Worm (Caenorhabditis elegans) whole organism, L4 larva: ENCODE results near the gene nsy-1.

Experiments used
- D1046.2 ChIP-seq: fragments of 200-800 bp; sonication (Bioruptor generic); IDR thresholded peaks from 2 replicates; pipeline ENCODE4 v1.3.6; 2022; ENCODE audit warnings: missing genetic modification characterization, missing compliant biosample characterization
- T20F7.1 ChIP-seq: fragments of 200-800 bp; sonication (Bioruptor generic); optimal IDR thresholded peaks from 2 replicates; lab custom pipeline; 2018; ENCODE audit warnings: mild to moderate bottlenecking, missing genetic modification characterization, missing compliant biosample characterization
- Y48G9A.11 ChIP-seq: fragments of 200-800 bp; sonication (Bioruptor generic); IDR thresholded peaks from 2 replicates; pipeline ENCODE4 v1.3.6; 2022; ENCODE audit warnings: missing genetic modification reagents, missing genetic modification characterization, missing compliant biosample characterization
- ZK337.2 ChIP-seq: fragments of 200-800 bp; sonication (Bioruptor generic); IDR thresholded peaks from 2 replicates; pipeline ENCODE4 v1.3.6; 2022; ENCODE audit warnings: missing genetic modification reagents, missing genetic modification characterization, missing compliant biosample characterization
- aha-1 ChIP-seq: fragments of 150-350 bp; peaks from one replicate; lab custom pipeline; 2014; ENCODE audit warnings: missing biosample characterization, missing genetic modification characterization
- attf-4 ChIP-seq: sonication (generic microtip); optimal IDR thresholded peaks from 3 replicates; lab custom pipeline; 2017; ENCODE audit warnings: missing biosample characterization, missing genetic modification characterization
- ceh-32 ChIP-seq: sonication (generic microtip); optimal IDR thresholded peaks from 2 replicates; lab custom pipeline; 2016; ENCODE audit warnings: mild to moderate bottlenecking, missing genetic modification characterization, missing compliant biosample characterization; ENCODE audit not compliant: poor library complexity
- ceh-82 ChIP-seq: sonication (generic microtip); optimal IDR thresholded peaks from 2 replicates; lab custom pipeline; 2017; ENCODE audit warnings: missing biosample characterization, missing genetic modification characterization
- ces-1 ChIP-seq: fragments of 150-350 bp; sonication (generic microtip); optimal IDR thresholded peaks from 4 replicates; lab custom pipeline; 2014; ENCODE audit warnings: missing biosample characterization, missing genetic modification reagents, missing genetic modification characterization
- ctbp-1 ChIP-seq: fragments of 200-800 bp; sonication (Bioruptor generic); IDR thresholded peaks from 2 replicates; pipeline ENCODE4 v1.3.6; 2022; ENCODE audit warnings: missing genetic modification reagents, missing genetic modification characterization, missing compliant biosample characterization
- daf-12 ChIP-seq: fragments of 150-350 bp; optimal IDR thresholded peaks from 2 replicates; lab custom pipeline; 2014; ENCODE audit warnings: missing biosample characterization, missing genetic modification reagents, missing genetic modification characterization
- daf-16 ChIP-seq, 3 experiments: sonication (generic microtip); optimal IDR thresholded peaks; 2 replicates each; lab custom pipeline; 2016 to 2017; ENCODE audit warnings: missing genetic modification characterization in 3 of 3, missing genetic modification reagents in 3 of 3, mild to moderate bottlenecking in 2 of 3, missing compliant biosample characterization in 2 of 3, missing biosample characterization in 1 of 3, moderate library complexity in 1 of 3
- daf-8 ChIP-seq: fragments of 200-800 bp; sonication (Bioruptor generic); IDR thresholded peaks from 2 replicates; pipeline ENCODE4 v1.3.6; 2022; ENCODE audit warnings: missing genetic modification characterization, missing compliant biosample characterization
- dmd-9 ChIP-seq: fragments of 200-800 bp; sonication (Bioruptor generic); IDR thresholded peaks from 2 replicates; pipeline ENCODE4 v1.3.6; 2022; ENCODE audit warnings: missing genetic modification reagents, missing genetic modification characterization, missing compliant biosample characterization
- dve-1 ChIP-seq: sonication (generic microtip); optimal IDR thresholded peaks from 2 replicates; lab custom pipeline; 2017; ENCODE audit warnings: antibody characterized with exemption, mild to moderate bottlenecking, missing genetic modification characterization, missing compliant biosample characterization; ENCODE audit not compliant: insufficient read depth
- egl-27 ChIP-seq: sonication (generic microtip); optimal IDR thresholded peaks from 3 replicates; lab custom pipeline; 2017; ENCODE audit warnings: missing biosample characterization, missing genetic modification reagents, missing genetic modification characterization
- fkh-10 ChIP-seq: fragments of 150-350 bp; optimal IDR thresholded peaks from 2 replicates; lab custom pipeline; 2014; ENCODE audit warnings: missing biosample characterization, missing genetic modification reagents, missing genetic modification characterization
- fos-1 ChIP-seq: fragments of 150-350 bp; optimal IDR thresholded peaks from 2 replicates; lab custom pipeline; 2014; ENCODE audit warnings: missing biosample characterization, missing genetic modification characterization
- hlh-30 ChIP-seq: sonication (generic microtip); optimal IDR thresholded peaks from 2 replicates; lab custom pipeline; 2017; ENCODE audit warnings: antibody characterized with exemption, mild to moderate bottlenecking, missing genetic modification characterization, missing compliant biosample characterization; ENCODE audit not compliant: insufficient read depth
- lim-7 ChIP-seq: fragments of 200-800 bp; sonication (Bioruptor generic); IDR thresholded peaks from 2 replicates; pipeline ENCODE4 v1.3.6; 2022; ENCODE audit warnings: missing genetic modification characterization, missing compliant biosample characterization
- lin-1 ChIP-seq: fragments of 200-800 bp; sonication (Bioruptor generic); IDR thresholded peaks from 2 replicates; pipeline ENCODE4 v1.3.6; 2022; ENCODE audit warnings: missing genetic modification reagents, missing genetic modification characterization, missing compliant biosample characterization
- lin-15B ChIP-seq: fragments of 150-350 bp; sonication (generic microtip); optimal IDR thresholded peaks from 3 replicates; lab custom pipeline; 2014; ENCODE audit warnings: missing biosample characterization, missing genetic modification characterization
- lir-3 ChIP-seq: sonication (generic microtip); optimal IDR thresholded peaks from 2 replicates; lab custom pipeline; 2016; ENCODE audit warnings: mild to moderate bottlenecking, missing genetic modification characterization, missing compliant biosample characterization
- madf-5 ChIP-seq, 2 experiments: fragments of 200-800 bp; sonication (Bioruptor generic); IDR thresholded peaks; 2 replicates each; pipeline ENCODE4 v1.3.6; 2022; ENCODE audit warnings: missing compliant biosample characterization in 2 of 2, missing genetic modification characterization in 2 of 2
- madf-9 ChIP-seq: fragments of 200-800 bp; sonication (Bioruptor generic); conservative IDR thresholded peaks from 2 replicates; pipeline ENCODE4 v1.3.6; 2022; ENCODE audit warnings: missing genetic modification reagents, missing genetic modification characterization, missing compliant biosample characterization
- nhr-10 ChIP-seq: fragments of 150-350 bp; optimal IDR thresholded peaks from 2 replicates; lab custom pipeline; 2014; ENCODE audit warnings: missing biosample characterization, missing genetic modification characterization
- nhr-111 ChIP-seq: fragments of 200-800 bp; sonication (Bioruptor generic); optimal IDR thresholded peaks from 2 replicates; lab custom pipeline; 2018; ENCODE audit warnings: mild to moderate bottlenecking, missing genetic modification characterization, missing compliant biosample characterization
- nhr-237 ChIP-seq: sonication (generic microtip); optimal IDR thresholded peaks from 2 replicates; lab custom pipeline; 2017; ENCODE audit warnings: missing biosample characterization, missing genetic modification characterization
- nhr-28 ChIP-seq: fragments of 150-350 bp; optimal IDR thresholded peaks from 2 replicates; lab custom pipeline; 2014; ENCODE audit warnings: missing biosample characterization, missing genetic modification characterization
- nhr-41 ChIP-seq: fragments of 200-800 bp; sonication (Bioruptor generic); IDR thresholded peaks from 2 replicates; pipeline ENCODE4 v1.3.6; 2022; ENCODE audit warnings: missing genetic modification reagents, missing genetic modification characterization, missing compliant biosample characterization
- nhr-48 ChIP-seq: sonication (generic microtip); optimal IDR thresholded peaks from 2 replicates; lab custom pipeline; 2016; ENCODE audit warnings: mild to moderate bottlenecking, missing genetic modification characterization, missing compliant biosample characterization
- nhr-6 ChIP-seq: fragments of 150-350 bp; optimal IDR thresholded peaks from 2 replicates; lab custom pipeline; 2014; ENCODE audit warnings: missing biosample characterization, missing genetic modification characterization
- nhr-77 ChIP-seq: fragments of 150-350 bp; optimal IDR thresholded peaks from 2 replicates; lab custom pipeline; 2014; ENCODE audit warnings: missing biosample characterization, missing genetic modification characterization
- saeg-2 ChIP-seq: fragments of 200-800 bp; sonication (Bioruptor generic); IDR thresholded peaks from 2 replicates; pipeline ENCODE4 v1.3.6; 2022; ENCODE audit warnings: missing genetic modification reagents, missing genetic modification characterization, missing compliant biosample characterization
- skn-1 ChIP-seq: fragments of 150-350 bp; optimal IDR thresholded peaks from 2 replicates; lab custom pipeline; 2014; ENCODE audit warnings: missing biosample characterization, missing genetic modification characterization
- snpc-1.2 ChIP-seq: fragments of 200-800 bp; sonication (Bioruptor generic); IDR thresholded peaks from 2 replicates; pipeline ENCODE4 v1.3.6; 2022; ENCODE audit warnings: missing genetic modification reagents, missing genetic modification characterization, missing compliant biosample characterization
- snpc-4 ChIP-seq: fragments of 150-350 bp; optimal IDR thresholded peaks from 2 replicates; lab custom pipeline; 2014; ENCODE audit warnings: missing biosample characterization, missing genetic modification characterization
- spr-1 ChIP-seq: sonication (generic microtip); optimal IDR thresholded peaks from 2 replicates; lab custom pipeline; 2016; ENCODE audit warnings: mild to moderate bottlenecking, missing genetic modification characterization, missing compliant biosample characterization
- spr-3 ChIP-seq: fragments of 200-800 bp; sonication (Bioruptor generic); optimal IDR thresholded peaks from 2 replicates; lab custom pipeline; 2018; ENCODE audit warnings: mild to moderate bottlenecking, missing genetic modification characterization, missing compliant biosample characterization
- tra-1 ChIP-seq: fragments of 200-800 bp; sonication (Bioruptor generic); IDR thresholded peaks from 2 replicates; pipeline ENCODE4 v1.3.6; 2022; ENCODE audit warnings: missing genetic modification reagents, missing genetic modification characterization, missing compliant biosample characterization
- unc-39 ChIP-seq: sonication (generic microtip); optimal IDR thresholded peaks from 2 replicates; lab custom pipeline; 2017; ENCODE audit warnings: missing biosample characterization, missing genetic modification characterization
- zfp-2 ChIP-seq: sonication (generic microtip); optimal IDR thresholded peaks from 2 replicates; lab custom pipeline; 2016; ENCODE audit warnings: mild to moderate bottlenecking, missing genetic modification characterization, missing compliant biosample characterization
- zfp-3 ChIP-seq: fragments of 200-800 bp; sonication (Bioruptor generic); conservative IDR thresholded peaks from 2 replicates; pipeline ENCODE4 v1.3.6; 2022; ENCODE audit warnings: missing genetic modification reagents, missing genetic modification characterization, missing compliant biosample characterization
- zip-2 ChIP-seq: fragments of 150-350 bp; optimal IDR thresholded peaks from 2 replicates; lab custom pipeline; 2014; ENCODE audit warnings: missing biosample characterization, missing genetic modification characterization
- ztf-11 ChIP-seq: fragments of 150-350 bp; optimal IDR thresholded peaks from 2 replicates; lab custom pipeline; 2014; ENCODE audit warnings: missing biosample characterization, missing genetic modification characterization

Gene nsy-1

DNA sequence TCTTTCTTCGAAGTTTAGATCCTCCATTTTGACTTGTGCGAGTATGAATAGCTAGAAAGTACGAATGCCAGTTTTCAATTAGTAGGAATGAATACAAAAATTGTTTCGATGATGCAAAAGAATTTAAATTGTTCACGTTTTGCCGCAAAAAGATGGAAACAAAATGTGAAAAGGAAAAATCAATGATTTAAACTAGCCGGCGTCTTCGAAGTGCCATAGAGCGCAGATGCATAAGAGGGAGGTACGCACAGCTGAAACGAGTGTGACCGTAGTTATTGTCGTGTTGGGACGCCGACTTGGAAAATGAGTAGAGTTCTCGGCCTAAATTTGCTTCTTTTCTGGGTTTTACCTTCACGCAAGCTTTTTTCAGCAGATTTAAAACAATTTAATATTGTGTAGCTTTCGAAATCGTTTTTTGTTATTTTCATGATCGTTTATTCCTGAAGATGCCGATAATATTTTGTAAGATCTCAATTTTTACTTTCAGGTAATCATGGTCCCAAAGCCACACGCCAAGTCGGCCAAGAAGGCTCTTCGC lies 32.6 kb downstream of the nsy-1 start, which contains the start of the genes ify-1 and rpl-22 (continued):
- TF ChIP-seq dmd-9 (GFP tag; lab: Robert Waterston, UW) = 0 out of 2 replicates have a peak, but pooled peaks have one; percentile 35
- TF ChIP-seq nhr-77 = peak; percentile 96
- TF ChIP-seq D1046.2 (GFP tag; lab: Robert Waterston, UW) = peak; percentile 100
- TF ChIP-seq fkh-10 (GFP tag; lab: Kevin White, UChicago) = peak; percentile 91
- peak; percentile 57 for TF ChIP-seq zfp-2 (tag; lab: Kevin White, UChicago)
- no peak for TF ChIP-seq ces-1
- no peak for TF ChIP-seq fos-1 (tag; lab: Kevin White, UChicago)
- no peak for TF ChIP-seq lin-1 (GFP tag; lab: Robert Waterston, UW)
- TF ChIP-seq ztf-11 (tag; lab: Kevin White, UChicago) = no peak
- TF ChIP-seq lim-7 = no peak
- TF ChIP-seq lir-3 = no peak
- no peak for TF ChIP-seq tra-1 (GFP tag; lab: Robert Waterston, UW)
- TF ChIP-seq egl-27 (tag; lab: Kevin White, UChicago) = no peak
- TF ChIP-seq Y48G9A.11 (GFP tag; lab: Robert Waterston, UW) = no peak
- peak in 1 of 2 experiments; percentile 38 for TF ChIP-seq daf-16 (GFP tag; optimal IDR thresholded peaks at IDR 0.05; lab: Kevin White, UChicago)
- TF ChIP-seq daf-16 (tag; optimal IDR thresholded peaks at IDR 0.05; lab: Kevin White, UChicago) = peak; percentile 84
- TF ChIP-seq spr-3 (GFP tag; lab: Kevin White, UChicago) = peak; percentile 24
- TF ChIP-seq daf-12 (tag; lab: Kevin White, UChicago) = no peak
- TF ChIP-seq ctbp-1 (GFP tag; lab: Robert Waterston, UW) = peak; percentile 72
- TF ChIP-seq nhr-48 (tag; lab: Kevin White, UChicago) = peak; percentile 43
- peak; percentile 57 for TF ChIP-seq zip-2
- TF ChIP-seq zfp-3 (GFP tag; lab: Robert Waterston, UW) = peak; percentile 50; the same call in 1 of the 2 replicates
- TF ChIP-seq lin-15B = peak; percentile 87
- TF ChIP-seq ceh-82 (tag; lab: Kevin White, UChicago) = no peak
- peak; percentile 82 for TF ChIP-seq spr-1 (tag; lab: Kevin White, UChicago)
- TF ChIP-seq unc-39 (tag; lab: Kevin White, UChicago) = no peak
- TF ChIP-seq daf-8 (GFP tag; lab: Robert Waterston, UW) = no peak
- TF ChIP-seq snpc-4 (tag; lab: Kevin White, UChicago) = peak; percentile 51
- no peak for TF ChIP-seq nhr-111 (GFP tag; lab: Kevin White, UChicago)
- TF ChIP-seq dve-1 (tag; lab: Kevin White, UChicago) = peak; percentile 95
- TF ChIP-seq snpc-1.2 (GFP tag; lab: Robert Waterston, UW) = peak; percentile 66; the same call in 1 of the 2 replicates
- TF ChIP-seq skn-1 (tag; lab: Kevin White, UChicago) = no peak
- peak; percentile 80 for TF ChIP-seq nhr-28
- peak; percentile 91 for TF ChIP-seq aha-1 (tag; lab: Kevin White, UChicago)
- TF ChIP-seq madf-9 (GFP tag; lab: Robert Waterston, UW) = 0 out of 2 replicates have a peak, but pooled peaks have one; percentile 21
- peak; percentile 84 for TF ChIP-seq T20F7.1 (GFP tag; lab: Kevin White, UChicago)

DNA sequence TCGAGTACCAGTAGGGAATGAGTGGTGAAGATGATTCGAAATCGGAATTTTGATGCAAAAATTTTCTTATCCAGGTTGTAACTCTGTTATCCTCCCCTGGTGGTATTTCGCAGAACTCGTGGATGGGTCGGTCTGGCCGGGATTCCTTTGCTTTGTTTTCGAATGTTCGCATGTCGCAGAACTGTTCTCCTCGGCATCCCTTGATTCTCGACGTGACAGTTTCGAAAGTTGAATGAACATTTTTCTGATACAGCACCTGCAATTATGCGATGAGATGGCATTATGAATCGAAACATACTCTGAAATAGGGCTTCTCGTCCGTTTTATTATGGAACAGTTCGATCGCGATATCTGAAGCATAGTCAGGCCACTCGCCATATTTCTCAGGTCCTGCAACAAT lies 33.7 kb downstream of the nsy-1 start:
- TF ChIP-seq snpc-4 (tag; lab: Kevin White, UChicago) = no peak
- peak; percentile 10; the same call in 1 of the 2 replicates for TF ChIP-seq ctbp-1 (GFP tag; lab: Robert Waterston, UW)
- 0 out of 2 replicates have a peak, but pooled peaks have one; percentile 19 for TF ChIP-seq zfp-3 (GFP tag; lab: Robert Waterston, UW)
- TF ChIP-seq nhr-237 (tag; lab: Kevin White, UChicago) = no peak
- TF ChIP-seq attf-4 (tag; lab: Kevin White, UChicago) = no peak
- peak in 1 of 2 experiments; percentile 40; a peak in 1 of 4 replicates for TF ChIP-seq madf-5 (GFP tag; IDR thresholded peaks at IDR 0.05; lab: Robert Waterston, UW)
- TF ChIP-seq nhr-41 (GFP tag; lab: Robert Waterston, UW) = no peak
- TF ChIP-seq ZK337.2 = no peak
- TF ChIP-seq nhr-10 = no peak
- no peak for TF ChIP-seq hlh-30 (tag; lab: Kevin White, UChicago)
- peak; percentile 21 for TF ChIP-seq aha-1 (tag; lab: Kevin White, UChicago)
- TF ChIP-seq ceh-32 (tag; lab: Kevin White, UChicago) = no peak
- no peak for TF ChIP-seq saeg-2 (GFP tag; lab: Robert Waterston, UW)
- no peak for TF ChIP-seq nhr-6
